Fruit fly (Drosophila melanogaster) whole organism, pupa: ENCODE measurements around the gene Ugt36E1.

Experiments used
- CG12605 ChIP-seq: fragments of 200-800 bp; sonication (Bioruptor generic); IDR thresholded peaks from 2 replicates; pipeline ENCODE4 v1.3.6; 2022; ENCODE audit warnings: missing biosample characterization, missing genetic modification characterization
- CG32121 ChIP-seq: fragments of 200-800 bp; sonication (Bioruptor generic); IDR thresholded peaks from 2 replicates; pipeline ENCODE4 v1.3.6; 2022; ENCODE audit warnings: missing biosample characterization, missing genetic modification characterization
- CG4496 ChIP-seq: fragments of 200-800 bp; sonication (Bioruptor generic); IDR thresholded peaks from 3 replicates; pipeline ENCODE4 v1.3.6; 2022; ENCODE audit warnings: missing biosample characterization, missing genetic modification characterization
- D1 ChIP-seq: fragments of 200-800 bp; sonication (Bioruptor generic); optimal IDR thresholded peaks from 2 replicates; lab custom pipeline; 2018; ENCODE audit warnings: missing biosample characterization, mild to moderate bottlenecking, missing genetic modification characterization, moderate library complexity
- EcR ChIP-seq: fragments of 200-800 bp; sonication (Bioruptor generic); optimal IDR thresholded peaks from 3 replicates; lab custom pipeline; 2019; ENCODE audit warnings: missing biosample characterization, missing genetic modification characterization, mild to moderate bottlenecking, moderate library complexity, missing genetic modification reagents
- fd96Ca ChIP-seq: fragments of 200-800 bp; sonication (Bioruptor generic); IDR thresholded peaks from 3 replicates; pipeline ENCODE4 v1.3.6; 2022; ENCODE audit warnings: missing biosample characterization, missing genetic modification characterization

DNA sequence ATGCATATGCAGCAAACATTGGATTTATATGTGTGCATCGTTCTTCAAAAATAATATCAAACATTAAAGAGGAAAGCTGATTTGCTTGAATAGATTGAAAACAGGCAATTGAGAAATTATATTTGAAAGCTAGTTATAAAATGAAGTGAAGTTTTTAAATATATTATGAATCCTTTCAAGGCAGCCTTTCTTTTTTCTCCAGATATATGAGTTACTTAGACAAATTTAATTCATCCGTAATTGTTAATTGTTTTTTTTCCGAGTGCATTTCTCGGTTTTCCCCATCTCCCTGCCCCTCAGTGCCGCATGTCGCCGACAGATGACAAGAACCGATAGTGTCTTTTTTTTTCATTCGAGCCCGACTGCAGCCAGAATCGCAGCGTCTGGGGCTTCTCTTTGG is 45.3 kb downstream of the Ugt36E1 start:
- TF ChIP-seq CG12605 (GFP tag; lab: Robert Waterston, UW) (no peak), CG4496 (GFP tag; lab: Robert Waterston, UW) (no peak), EcR (GFP tag; lab: Kevin White, UChicago) (no peak), D1 (tag; lab: Kevin White, UChicago) (no peak), CG32121 (no peak), fd96Ca (GFP tag; lab: Robert Waterston, UW) (no peak)
